Fruit fly (Drosophila melanogaster) whole organism, embryonic: ENCODE data around the gene Tim9b.
A peak's percentile ranks its signal among the peaks of the same experiment; 100 is the strongest.

ENCODE experiments used
- Awh ChIP-seq: fragments of 200-800 bp; sonication (Bioruptor generic); IDR thresholded peaks from 2 replicates; pipeline ENCODE4, ENCODE4 v1.3.6; 2022; ENCODE audit warnings: missing biosample characterization, missing genetic modification characterization
- CG10654 ChIP-seq: fragments of 200-800 bp; sonication (Bioruptor generic); optimal IDR thresholded peaks from 2 replicates; lab custom pipeline; 2016; ENCODE audit warnings: missing biosample characterization, missing genetic modification characterization
- CG1603 ChIP-seq: fragments of 200-800 bp; sonication (Bioruptor generic); optimal IDR thresholded peaks from 2 replicates; lab custom pipeline; 2019; ENCODE audit warnings: missing biosample characterization, mild to moderate bottlenecking, missing genetic modification characterization, moderate library complexity
- CG1647 ChIP-seq: fragments of 200-800 bp; sonication (Bioruptor generic); optimal IDR thresholded peaks from 3 replicates; lab custom pipeline; 2016; ENCODE audit warnings: missing biosample characterization, missing genetic modification characterization
- CG17829 ChIP-seq: fragments of 200-800 bp; optimal IDR thresholded peaks from 2 replicates; lab custom pipeline; 2019; ENCODE audit warnings: missing biosample characterization, mild to moderate bottlenecking, missing genetic modification characterization, moderate library complexity
- CG17912 ChIP-seq: fragments of 200-800 bp; sonication (Bioruptor generic); optimal IDR thresholded peaks from 2 replicates; lab custom pipeline; 2018; ENCODE audit warnings: missing biosample characterization, mild to moderate bottlenecking, missing genetic modification characterization
- CG18476 ChIP-seq: fragments of 200-800 bp; sonication (Bioruptor generic); optimal IDR thresholded peaks from 2 replicates; lab custom pipeline; 2016; ENCODE audit warnings: missing biosample characterization, mild to moderate bottlenecking, missing genetic modification characterization
- CG18599 ChIP-seq: fragments of 200-800 bp; sonication (Bioruptor generic); optimal IDR thresholded peaks from 3 replicates; lab custom pipeline; 2017; ENCODE audit warnings: missing biosample characterization, missing genetic modification characterization, mild to moderate bottlenecking, moderate library complexity, missing genetic modification reagents
- CG2202 ChIP-seq: fragments of 200-800 bp; sonication (Bioruptor generic); optimal IDR thresholded peaks from 2 replicates; lab custom pipeline; 2018; ENCODE audit warnings: missing biosample characterization, mild to moderate bottlenecking, missing genetic modification characterization
- CG2889 ChIP-seq: fragments of 200-800 bp; sonication (Bioruptor generic); IDR thresholded peaks from 3 replicates; pipeline ENCODE4 v1.3.6; 2022; ENCODE audit warnings: missing biosample characterization, missing genetic modification characterization
- CG34224 ChIP-seq: fragments of 200-800 bp; sonication (Bioruptor generic); IDR thresholded peaks from 3 replicates; pipeline ENCODE4 v1.3.6; 2022; ENCODE audit warnings: missing biosample characterization, missing genetic modification characterization; ENCODE audit not compliant: partially characterized antibody
- CG3838 ChIP-seq: fragments of 200-800 bp; sonication (Bioruptor generic); optimal IDR thresholded peaks from 3 replicates; lab custom pipeline; 2016; ENCODE audit warnings: missing biosample characterization, missing genetic modification characterization
- CG5180 ChIP-seq: fragments of 200-800 bp; sonication (Bioruptor generic); optimal IDR thresholded peaks from 3 replicates; lab custom pipeline; 2017; ENCODE audit warnings: missing biosample characterization, missing genetic modification characterization, mild to moderate bottlenecking, moderate library complexity, missing genetic modification reagents
- CG6765 ChIP-seq: fragments of 200-800 bp; sonication (Bioruptor generic); optimal IDR thresholded peaks from 3 replicates; lab custom pipeline; 2017; ENCODE audit warnings: missing biosample characterization, mild to moderate bottlenecking, missing genetic modification characterization
- CG7372 ChIP-seq: fragments of 200-800 bp; sonication (Bioruptor generic); IDR thresholded peaks from 2 replicates; pipeline ENCODE4 v1.3.6; 2022; ENCODE audit warnings: missing biosample characterization, missing genetic modification characterization
- CG7745 ChIP-seq: fragments of 200-800 bp; sonication (Bioruptor generic); optimal IDR thresholded peaks from 2 replicates; lab custom pipeline; 2018; ENCODE audit warnings: missing biosample characterization, mild to moderate bottlenecking, missing genetic modification characterization, moderate library complexity
- CG9797 ChIP-seq: fragments of 200-800 bp; sonication (Bioruptor generic); optimal IDR thresholded peaks from 3 replicates; lab custom pipeline; 2018; ENCODE audit warnings: missing biosample characterization, mild to moderate bottlenecking, missing genetic modification characterization
- CoRest ChIP-seq: fragments of 200-800 bp; sonication (Bioruptor generic); optimal IDR thresholded peaks from 3 replicates; lab custom pipeline; 2018; ENCODE audit warnings: missing biosample characterization, mild to moderate bottlenecking, missing genetic modification characterization, moderate library complexity
- Gsc ChIP-seq: fragments of 200-800 bp; sonication (Bioruptor generic); IDR thresholded peaks from 2 replicates; pipeline ENCODE4 v1.3.6; 2022; ENCODE audit warnings: missing biosample characterization, missing genetic modification characterization
- Hmx ChIP-seq: fragments of 200-800 bp; sonication (Bioruptor generic); optimal IDR thresholded peaks from 2 replicates; lab custom pipeline; 2016; ENCODE audit warnings: missing biosample characterization, missing genetic modification characterization
- Hr3 ChIP-seq: fragments of 200-800 bp; sonication (Bioruptor generic); optimal IDR thresholded peaks from 3 replicates; lab custom pipeline; 2016; ENCODE audit warnings: missing biosample characterization, missing genetic modification characterization
- Lpt ChIP-seq: fragments of >200 bp; optimal IDR thresholded peaks from 2 replicates; lab custom pipeline; 2018; ENCODE audit warnings: missing biosample characterization, missing genetic modification characterization
- Mrtf ChIP-seq: fragments of 200-800 bp; sonication (Bioruptor generic); IDR thresholded peaks from 3 replicates; pipeline ENCODE4 v1.3.6; 2022; ENCODE audit warnings: missing biosample characterization, missing genetic modification characterization
- Nf-YC ChIP-seq: fragments of 200-800 bp; optimal IDR thresholded peaks from 3 replicates; lab custom pipeline; 2019; ENCODE audit warnings: missing biosample characterization, mild to moderate bottlenecking, missing genetic modification characterization, moderate library complexity
- NfI ChIP-seq: fragments of 200-800 bp; sonication (Bioruptor generic); optimal IDR thresholded peaks from 3 replicates; lab custom pipeline; 2018; ENCODE audit warnings: missing biosample characterization, mild to moderate bottlenecking, missing genetic modification characterization, moderate library complexity
- Rx ChIP-seq: fragments of 200-800 bp; sonication (Bioruptor generic); IDR thresholded peaks from 2 replicates; pipeline ENCODE4 v1.3.6; 2022; ENCODE audit warnings: missing biosample characterization, missing genetic modification characterization
- Vsx1 ChIP-seq: fragments of 200-800 bp; sonication (Bioruptor generic); optimal IDR thresholded peaks from 2 replicates; lab custom pipeline; 2017; ENCODE audit warnings: missing biosample characterization, mild to moderate bottlenecking, missing genetic modification characterization, missing genetic modification reagents
- abd-A ChIP-seq: fragments of 200-800 bp; sonication (Bioruptor generic); optimal IDR thresholded peaks from 3 replicates; lab custom pipeline; 2019; ENCODE audit warnings: missing biosample characterization, mild to moderate bottlenecking, missing genetic modification characterization, moderate library complexity
- bowl ChIP-seq: fragments of 200-800 bp; sonication (Bioruptor generic); IDR thresholded peaks from 2 replicates; pipeline ENCODE4 v1.3.6; 2022; ENCODE audit warnings: missing biosample characterization, missing genetic modification characterization
- cato ChIP-seq: fragments of 200-800 bp; sonication (Bioruptor generic); optimal IDR thresholded peaks from 2 replicates; lab custom pipeline; 2016; ENCODE audit warnings: missing biosample characterization, missing genetic modification characterization, borderline replicate concordance
- ci ChIP-seq: fragments of 200-800 bp; sonication (Bioruptor generic); IDR thresholded peaks from 3 replicates; pipeline ENCODE4 v1.3.6; 2022; ENCODE audit warnings: missing biosample characterization, missing genetic modification characterization
- crc ChIP-seq: fragments of 200-800 bp; sonication (Bioruptor generic); optimal IDR thresholded peaks from 2 replicates; lab custom pipeline; 2016; ENCODE audit warnings: missing biosample characterization, missing genetic modification characterization
- dmrt11E ChIP-seq: fragments of 200-800 bp; sonication (Bioruptor generic); optimal IDR thresholded peaks from 3 replicates; lab custom pipeline; 2018; ENCODE audit warnings: missing biosample characterization, mild to moderate bottlenecking, missing genetic modification characterization, moderate library complexity
- esg ChIP-seq: fragments of 200-800 bp; sonication (Bioruptor generic); conservative IDR thresholded peaks from 2 replicates; pipeline ENCODE4 v1.3.6; 2022; ENCODE audit warnings: missing biosample characterization, missing genetic modification characterization
- fd96Cb ChIP-seq: fragments of 200-800 bp; sonication (Bioruptor generic); optimal IDR thresholded peaks from 2 replicates; lab custom pipeline; 2018; ENCODE audit warnings: missing biosample characterization, mild to moderate bottlenecking, missing genetic modification characterization, moderate library complexity
- fru ChIP-seq: fragments of >200 bp; optimal IDR thresholded peaks from 2 replicates; lab custom pipeline; 2017
- gsb-n ChIP-seq: fragments of 200-800 bp; sonication (Bioruptor generic); optimal IDR thresholded peaks from 3 replicates; lab custom pipeline; 2018; ENCODE audit warnings: missing biosample characterization, mild to moderate bottlenecking, missing genetic modification characterization
- h ChIP-seq: fragments of >200 bp; optimal IDR thresholded peaks from 2 replicates; lab custom pipeline; 2017
- hkb ChIP-seq, 2 experiments: fragments of 200-800 bp in 1 of 2; fragments of >200 bp in 1 of 2; sonication (Bioruptor generic) in 1 of 2; IDR thresholded peaks in 1 of 2; optimal IDR thresholded peaks in 1 of 2; 2 replicates each; pipeline versions ENCODE4 v1.3.6 to Lab custom; 2017 to 2022; ENCODE audit warnings: missing biosample characterization in 1 of 2, missing genetic modification characterization in 1 of 2
- inv ChIP-seq: fragments of 200-800 bp; sonication (Bioruptor generic); IDR thresholded peaks from 2 replicates; pipeline ENCODE4 v1.3.6; 2022; ENCODE audit warnings: missing biosample characterization, missing genetic modification characterization; ENCODE audit not compliant: partially characterized antibody
- kay ChIP-seq: fragments of 200-800 bp; sonication (Bioruptor generic); optimal IDR thresholded peaks from 2 replicates; lab custom pipeline; 2016; ENCODE audit warnings: missing biosample characterization, missing genetic modification characterization
- knrl ChIP-seq: fragments of 200-800 bp; sonication (Bioruptor generic); IDR thresholded peaks from 3 replicates; pipeline ENCODE4 v1.3.6; 2022; ENCODE audit warnings: missing biosample characterization, missing genetic modification characterization; ENCODE audit not compliant: partially characterized antibody
- org-1 ChIP-seq: fragments of 200-800 bp; sonication (Bioruptor generic); optimal IDR thresholded peaks from 2 replicates; lab custom pipeline; 2017; ENCODE audit warnings: missing biosample characterization, missing genetic modification characterization
- p53 ChIP-seq: fragments of 200-800 bp; sonication (Bioruptor generic); optimal IDR thresholded peaks from 2 replicates; lab custom pipeline; 2016; ENCODE audit warnings: missing biosample characterization, missing genetic modification characterization
- salm ChIP-seq: fragments of 200-800 bp; sonication (Bioruptor generic); optimal IDR thresholded peaks from 2 replicates; lab custom pipeline; 2018; ENCODE audit warnings: missing biosample characterization, mild to moderate bottlenecking, missing genetic modification characterization
- schlank ChIP-seq: fragments of 200-800 bp; sonication (Bioruptor generic); optimal IDR thresholded peaks from 2 replicates; lab custom pipeline; 2018; ENCODE audit warnings: missing biosample characterization, mild to moderate bottlenecking, missing genetic modification characterization
- scrt ChIP-seq: fragments of 200-800 bp; sonication (Bioruptor generic); optimal IDR thresholded peaks from 2 replicates; lab custom pipeline; 2018; ENCODE audit warnings: missing biosample characterization, mild to moderate bottlenecking, missing genetic modification characterization, moderate library complexity
- sim ChIP-seq: fragments of 200-800 bp; sonication (Bioruptor generic); IDR thresholded peaks from 2 replicates; pipeline ENCODE4 v1.3.6; 2022; ENCODE audit warnings: missing biosample characterization, missing genetic modification characterization
- tna ChIP-seq: fragments of 200-800 bp; sonication (Bioruptor generic); IDR thresholded peaks from 2 replicates; pipeline ENCODE4 v1.3.6; 2022; ENCODE audit warnings: missing biosample characterization, missing genetic modification characterization; ENCODE audit not compliant: partially characterized antibody
- usp ChIP-seq: fragments of >200 bp; optimal IDR thresholded peaks from 2 replicates; lab custom pipeline; 2017; ENCODE audit warnings: missing biosample characterization, missing genetic modification characterization
- zfh1 ChIP-seq: fragments of 200-800 bp; sonication (Bioruptor generic); IDR thresholded peaks from 3 replicates; pipeline ENCODE4 v1.3.6; 2022; ENCODE audit warnings: missing biosample characterization, missing genetic modification characterization

Gene Tim9b

dm6 chrX:19613473-19613872 is 4.9 kb downstream of the Tim9b start (continued):
- TF ChIP-seq crc (GFP tag; lab: Kevin White, UChicago) (no peak), hkb (optimal IDR thresholded peaks at IDR 0.05; lab: Kevin White, UChicago) (no peak), hkb (GFP tag; IDR thresholded peaks at IDR 0.05; lab: Robert Waterston, UW) (peak; percentile 69), CG6765 (GFP tag; lab: Kevin White, UChicago) (peak; percentile 83), fru (lab: Kevin White, UChicago) (no peak), CG10654 (no peak), org-1 (GFP tag; lab: Kevin White, UChicago) (peak; percentile 29), Rx (no peak), bowl (0 out of 2 replicates have a peak, but pooled peaks have one; percentile 10), abd-A (tag; lab: Kevin White, UChicago) (no peak), Awh (peak; percentile 30; the same call in 1 of the 2 replicates), CG17912 (GFP tag; lab: Kevin White, UChicago) (peak; percentile 86), Hmx (no peak), usp (GFP tag; lab: Kevin White, UChicago) (no peak), CG34224 (GFP tag; lab: Robert Waterston, UW) (peak; percentile 55; the same call in 2 of the 3 replicates), sim (GFP tag; lab: Robert Waterston, UW) (no peak), Nf-YC (peak; percentile 55), dmrt11E (tag; lab: Kevin White, UChicago) (peak; percentile 11), inv (GFP tag; lab: Robert Waterston, UW) (no peak), ci (GFP tag; lab: Robert Waterston, UW) (peak; percentile 89), knrl (no peak), CG1603 (tag; lab: Kevin White, UChicago) (peak; percentile 81), CG7745 (tag; lab: Kevin White, UChicago) (no peak), CG5180 (GFP tag; lab: Kevin White, UChicago) (no peak), CG2202 (tag; lab: Kevin White, UChicago) (peak; percentile 19), gsb-n (peak; percentile 30), salm (tag; lab: Kevin White, UChicago) (peak; percentile 17), CG18476 (GFP tag; lab: Kevin White, UChicago) (no peak), zfh1 (GFP tag; lab: Robert Waterston, UW) (no peak), CG18599 (GFP tag; lab: Kevin White, UChicago) (no peak), schlank (tag; lab: Kevin White, UChicago) (peak; percentile 71), Hr3 (GFP tag; lab: Kevin White, UChicago) (no peak), tna (GFP tag; lab: Robert Waterston, UW) (no peak), scrt (GFP tag; lab: Kevin White, UChicago) (peak; percentile 70), p53 (GFP tag; lab: Kevin White, UChicago) (no peak), CG7372 (GFP tag; lab: Robert Waterston, UW) (no peak), cato (GFP tag; lab: Kevin White, UChicago) (no peak), fd96Cb (no peak), CG9797 (GFP tag; lab: Kevin White, UChicago) (peak; percentile 34), Lpt (GFP tag; lab: Kevin White, UChicago) (no peak), kay (GFP tag; lab: Kevin White, UChicago) (no peak), CG3838 (GFP tag; lab: Kevin White, UChicago) (no peak), CG2889 (no peak), Mrtf (no peak), h (lab: Kevin White, UChicago) (no peak), Gsc (GFP tag; lab: Robert Waterston, UW) (no peak), CG1647 (GFP tag; lab: Kevin White, UChicago) (no peak), CoRest (tag; lab: Kevin White, UChicago) (peak; percentile 22), NfI (GFP tag; lab: Kevin White, UChicago) (peak; percentile 78), Vsx1 (GFP tag; lab: Kevin White, UChicago) (no peak), esg (GFP tag; lab: Robert Waterston, UW) (no peak), CG17829 (tag; lab: Kevin White, UChicago) (peak; percentile 44)
